1 fruit fly cellular context compared by ENCODE assay signal in the genomic region with DNA sequence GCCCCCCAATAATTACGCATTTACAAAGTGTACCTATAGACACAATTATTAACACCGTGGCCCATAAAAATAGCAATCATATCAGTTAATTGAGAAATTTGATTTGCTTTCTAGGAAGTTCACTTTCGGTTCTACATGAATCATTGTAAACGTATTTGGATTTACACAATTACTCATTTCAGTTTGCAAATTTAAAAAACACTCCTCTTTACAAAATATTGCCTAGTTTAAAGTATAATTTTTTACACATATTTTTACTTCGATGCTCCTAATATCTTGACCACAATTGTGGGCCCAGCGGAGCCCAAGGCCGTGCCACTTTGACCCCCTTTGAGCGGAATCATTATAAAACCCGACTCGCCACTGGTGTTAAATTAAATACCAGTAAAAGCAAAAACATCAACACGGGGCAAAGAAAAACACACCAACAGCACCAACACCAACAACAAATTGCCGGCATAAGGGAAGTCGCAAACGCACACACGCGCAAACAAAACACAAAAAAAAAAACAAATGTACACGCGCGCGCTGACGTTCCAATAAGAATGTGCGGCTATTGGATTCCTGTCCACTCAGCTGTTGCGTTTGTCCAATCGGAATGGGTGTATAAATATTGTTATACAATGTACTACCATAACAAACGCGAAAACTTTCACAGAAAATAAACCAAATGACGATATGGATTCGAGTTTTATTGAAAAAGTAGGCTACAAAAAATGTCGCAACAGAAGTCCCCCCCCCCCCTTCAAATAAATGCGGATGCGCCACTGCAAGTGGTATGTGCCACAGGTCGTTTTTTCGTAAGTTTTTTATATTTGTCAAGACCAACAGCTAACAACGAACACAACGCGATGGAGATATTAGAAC.
TF ChIP-seq lines count a peak whose summit lies in the region.

No protein-coding gene starts in this region.

TF ChIP-seq in whole organism, embryonic, 481 proteins besides CTCF, POLR2A, EP300 and RAD21 (continued from another document):
- TF ChIP-seq kni (GFP tag; optimal IDR thresholded peaks at IDR 0.05; lab: Kevin White, UChicago) (peak; percentile 11), ewg (GFP tag; optimal IDR thresholded peaks at IDR 0.05; lab: Kevin White, UChicago) (no peak), Doc3 (GFP tag; IDR thresholded peaks at IDR 0.05; lab: Robert Waterston, UW; ENCODE audit: partially characterized antibody) (no peak), CG9727 (GFP tag; optimal IDR thresholded peaks at IDR 0.05; lab: Kevin White, UChicago) (peak; percentile 58), zen2 (GFP tag; IDR thresholded peaks at IDR 0.05; lab: Robert Waterston, UW; ENCODE audit: partially characterized antibody) (no peak), Dfd (GFP tag; optimal IDR thresholded peaks at IDR 0.05; lab: Kevin White, UChicago) (no peak), CG18619 (GFP tag; optimal IDR thresholded peaks at IDR 0.05; lab: Kevin White, UChicago) (peak; percentile 52), H15 (GFP tag; IDR thresholded peaks at IDR 0.05; lab: Robert Waterston, UW) (no peak), Dad (GFP tag; optimal IDR thresholded peaks at IDR 0.05; lab: Kevin White, UChicago) (no peak), Gsc (GFP tag; IDR thresholded peaks at IDR 0.05; lab: Robert Waterston, UW) (no peak), pan (optimal IDR thresholded peaks at IDR 0.05; lab: Kevin White, UChicago) (no peak), pan (GFP tag; optimal IDR thresholded peaks at IDR 0.05 in 1 of 2, IDR thresholded peaks at IDR 0.05 in 1 of 2) (peak in 1 of 2 experiments; percentile 73), CG3847 (GFP tag; IDR thresholded peaks at IDR 0.05; lab: Robert Waterston, UW) (peak; percentile 41), CG6272 (GFP tag; IDR thresholded peaks at IDR 0.05; lab: Robert Waterston, UW) (no peak), CG42726 (GFP tag; IDR thresholded peaks at IDR 0.05; lab: Robert Waterston, UW; ENCODE audit: partially characterized antibody) (no peak), Abd-B (GFP tag; optimal IDR thresholded peaks at IDR 0.05; lab: Kevin White, UChicago) (peak; percentile 56), crc (GFP tag; optimal IDR thresholded peaks at IDR 0.05; lab: Kevin White, UChicago) (no peak), CG7271 (tag; optimal IDR thresholded peaks at IDR 0.05; lab: Kevin White, UChicago) (no peak), crp (GFP tag; optimal IDR thresholded peaks at IDR 0.05; lab: Kevin White, UChicago) (peak in 1 of 2 experiments; percentile 16), eve (GFP tag; optimal IDR thresholded peaks at IDR 0.05; lab: Kevin White, UChicago) (no peak), odd (GFP tag; optimal IDR thresholded peaks at IDR 0.05; lab: Kevin White, UChicago) (peak; percentile 66), gsb (GFP tag; IDR thresholded peaks at IDR 0.05; lab: Robert Waterston, UW) (0 out of 2 replicates have a peak, but pooled peaks have one; percentile 33), sisA (GFP tag; IDR thresholded peaks at IDR 0.05; lab: Robert Waterston, UW) (peak; percentile 39; the same call in 1 of the 2 replicates), H2.0 (GFP tag; IDR thresholded peaks at IDR 0.05; lab: Robert Waterston, UW) (peak; percentile 11; the same call in 1 of the 2 replicates), CG2889 (GFP tag; IDR thresholded peaks at IDR 0.05; lab: Robert Waterston, UW) (peak; percentile 36; the same call in 1 of the 3 replicates), CHES-1-like (GFP tag; optimal IDR thresholded peaks at IDR 0.05; lab: Kevin White, UChicago) (peak; percentile 31), Poxn (GFP tag; IDR thresholded peaks at IDR 0.05; lab: Robert Waterston, UW) (peak; percentile 47; the same call in 1 of the 2 replicates), Awh (GFP tag; IDR thresholded peaks at IDR 0.05; lab: Robert Waterston, UW) (no peak), HLH3B (GFP tag; IDR thresholded peaks at IDR 0.05; lab: Robert Waterston, UW) (peak; percentile 46; the same call in 1 of the 2 replicates), ttk (GFP tag; IDR thresholded peaks at IDR 0.05; lab: Robert Waterston, UW) (no peak), Drgx (GFP tag; IDR thresholded peaks at IDR 0.05; lab: Robert Waterston, UW) (peak; percentile 9; the same call in 1 of the 2 replicates), CG1529 (GFP tag; optimal IDR thresholded peaks at IDR 0.05; lab: Kevin White, UChicago) (no peak), CG12659 (GFP tag; optimal IDR thresholded peaks at IDR 0.05; lab: Kevin White, UChicago) (peak; percentile 38), CG1603 (tag; optimal IDR thresholded peaks at IDR 0.05; lab: Kevin White, UChicago) (peak; percentile 45), CG30403 (GFP tag; optimal IDR thresholded peaks at IDR 0.05; lab: Kevin White, UChicago) (peak; percentile 57), Tbp (GFP tag; optimal IDR thresholded peaks at IDR 0.05; lab: Kevin White, UChicago) (no peak), CG3995 (GFP tag; optimal IDR thresholded peaks at IDR 0.05; lab: Kevin White, UChicago) (no peak), ftz-f1 (GFP tag; optimal IDR thresholded peaks at IDR 0.05; lab: Kevin White, UChicago) (peak; percentile 65), twi (tag; optimal IDR thresholded peaks at IDR 0.05; lab: Kevin White, UChicago) (peak; percentile 10), vnd (GFP tag; IDR thresholded peaks at IDR 0.05; lab: Robert Waterston, UW; ENCODE audit: partially characterized antibody) (no peak), CG12391 (tag; optimal IDR thresholded peaks at IDR 0.05; lab: Kevin White, UChicago) (peak; percentile 64), al (GFP tag; IDR thresholded peaks at IDR 0.05; lab: Robert Waterston, UW) (peak; percentile 57), CG18476 (GFP tag; optimal IDR thresholded peaks at IDR 0.05; lab: Kevin White, UChicago) (peak; percentile 22), ham (GFP tag; IDR thresholded peaks at IDR 0.05; lab: Robert Waterston, UW) (no peak), HmgZ (tag; optimal IDR thresholded peaks at IDR 0.05; lab: Kevin White, UChicago) (peak; percentile 64), CG12155 (GFP tag; optimal IDR thresholded peaks at IDR 0.05; lab: Kevin White, UChicago) (peak; percentile 41), Rx (GFP tag; IDR thresholded peaks at IDR 0.05; lab: Robert Waterston, UW) (no peak), pho (GFP tag; optimal IDR thresholded peaks at IDR 0.05; lab: Kevin White, UChicago) (peak; percentile 74), CG15479 (GFP tag; optimal IDR thresholded peaks at IDR 0.05; lab: Kevin White, UChicago) (no peak), MTF-1 (GFP tag; optimal IDR thresholded peaks at IDR 0.05; lab: Kevin White, UChicago; ENCODE audit: borderline replicate concordance) (no peak), Nf-YA (GFP tag; IDR thresholded peaks at IDR 0.05; lab: Robert Waterston, UW) (no peak), peb (GFP tag; IDR thresholded peaks at IDR 0.05; lab: Robert Waterston, UW) (0 out of 2 replicates have a peak, but pooled peaks have one; percentile 18), CG14710 (tag; optimal IDR thresholded peaks at IDR 0.05; lab: Kevin White, UChicago) (peak; percentile 7), gce (GFP tag; IDR thresholded peaks at IDR 0.05; lab: Robert Waterston, UW) (peak; percentile 53; the same call in 1 of the 3 replicates), CkIIα-i1 (GFP tag; IDR thresholded peaks at IDR 0.05; lab: Robert Waterston, UW) (no peak), sens-2 (GFP tag; IDR thresholded peaks at IDR 0.05; lab: Robert Waterston, UW) (no peak), bab2 (GFP tag; optimal IDR thresholded peaks at IDR 0.05; lab: Kevin White, UChicago) (peak; percentile 39), D19A (tag; optimal IDR thresholded peaks at IDR 0.05; lab: Kevin White, UChicago) (peak; percentile 47), CG16779 (GFP tag; IDR thresholded peaks at IDR 0.05; lab: Robert Waterston, UW) (no peak), Lim3 (GFP tag; IDR thresholded peaks at IDR 0.05; lab: Robert Waterston, UW) (no peak), CG2712 (tag; optimal IDR thresholded peaks at IDR 0.05; lab: Kevin White, UChicago) (peak; percentile 56), toy (GFP tag; IDR thresholded peaks at IDR 0.05; lab: Robert Waterston, UW) (no peak), Lpt (GFP tag; optimal IDR thresholded peaks at IDR 0.05; lab: Kevin White, UChicago) (no peak), pum (GFP tag; optimal IDR thresholded peaks at IDR 0.05; lab: Kevin White, UChicago) (peak; percentile 15), CG9609 (GFP tag; optimal IDR thresholded peaks at IDR 0.05; lab: Kevin White, UChicago) (peak; percentile 43), Blimp-1 (GFP tag; optimal IDR thresholded peaks at IDR 0.05; lab: Kevin White, UChicago) (peak; percentile 42), CG8388 (GFP tag; optimal IDR thresholded peaks at IDR 0.05; lab: Kevin White, UChicago) (peak; percentile 43), CG7839 (tag; optimal IDR thresholded peaks at IDR 0.05; lab: Kevin White, UChicago) (peak; percentile 76), Sox102F (GFP tag; optimal IDR thresholded peaks at IDR 0.05; lab: Kevin White, UChicago) (peak; percentile 64), seq (GFP tag; IDR thresholded peaks at IDR 0.05; lab: Robert Waterston, UW) (peak; percentile 51; the same call in 1 of the 2 replicates), CG2116 (GFP tag; optimal IDR thresholded peaks at IDR 0.05; lab: Kevin White, UChicago) (peak; percentile 59), CG10654 (GFP tag; optimal IDR thresholded peaks at IDR 0.05; lab: Kevin White, UChicago) (peak; percentile 42), lab (GFP tag; optimal IDR thresholded peaks at IDR 0.05; lab: Kevin White, UChicago) (peak; percentile 85), Ets65A (GFP tag; lab: Kevin White, UChicago) (peak; percentile 88), CG11696 (GFP tag; IDR thresholded peaks at IDR 0.05; lab: Robert Waterston, UW) (peak; percentile 78), Dref (GFP tag; IDR thresholded peaks at IDR 0.05; lab: Robert Waterston, UW) (no peak), CrebB (tag; optimal IDR thresholded peaks at IDR 0.05; lab: Kevin White, UChicago) (peak; percentile 38), fd96Cb (tag; optimal IDR thresholded peaks at IDR 0.05; lab: Kevin White, UChicago) (peak; percentile 54), CG3838 (GFP tag; optimal IDR thresholded peaks at IDR 0.05; lab: Kevin White, UChicago) (no peak), B-H2 (GFP tag; optimal IDR thresholded peaks at IDR 0.05; lab: Kevin White, UChicago) (peak; percentile 48), gro (GFP tag; optimal IDR thresholded peaks at IDR 0.05; lab: Kevin White, UChicago) (peak; percentile 32), Eip74EF (GFP tag; optimal IDR thresholded peaks at IDR 0.05; lab: Kevin White, UChicago) (peak in 1 of 2 experiments; percentile 19), phol (tag; optimal IDR thresholded peaks at IDR 0.05; lab: Kevin White, UChicago) (peak; percentile 55), Elba2 (GFP tag; optimal IDR thresholded peaks at IDR 0.05; lab: Kevin White, UChicago) (peak; percentile 80), Bgb (GFP tag; IDR thresholded peaks at IDR 0.05; lab: Robert Waterston, UW; ENCODE audit: partially characterized antibody) (no peak), cg (GFP tag; optimal IDR thresholded peaks at IDR 0.05; lab: Kevin White, UChicago) (peak; percentile 29), da (GFP tag; optimal IDR thresholded peaks at IDR 0.05; lab: Kevin White, UChicago) (no peak), scrt (GFP tag; optimal IDR thresholded peaks at IDR 0.05; lab: Kevin White, UChicago) (peak; percentile 11), MESR4 (GFP tag; optimal IDR thresholded peaks at IDR 0.05; lab: Kevin White, UChicago) (no peak)
